Worm (Caenorhabditis elegans): Measurements from ENCODE around the gene nhr-253.

Gene nhr-253

ce11 chrV:415072-415471 is 18.7 kb downstream of the nhr-253 start:
- TF ChIP-seq mab-5 (tag; optimal IDR thresholded peaks at IDR 0.05), result no peak
- TF ChIP-seq mls-2 (tag; optimal IDR thresholded peaks at IDR 0.05), result no peak
- no peak for TF ChIP-seq cnd-1 (tag; optimal IDR thresholded peaks at IDR 0.05)
- TF ChIP-seq snpc-4 (tag; optimal IDR thresholded peaks at IDR 0.05), result no peak
- TF ChIP-seq unc-120 (tag; optimal IDR thresholded peaks at IDR 0.05; ENCODE audit: poor library complexity, severe bottlenecking), result no peak
- TF ChIP-seq drap-1 (GFP tag; optimal IDR thresholded peaks at IDR 0.05), result no peak
- TF ChIP-seq nhr-2 (tag; optimal IDR thresholded peaks at IDR 0.05), result no peak
- TF ChIP-seq blmp-1 (tag; optimal IDR thresholded peaks at IDR 0.05), result no peak
- no peak for TF ChIP-seq elt-1 (tag; optimal IDR thresholded peaks at IDR 0.05; ENCODE audit: borderline replicate concordance, insufficient read depth)
- TF ChIP-seq nhr-12 (tag; optimal IDR thresholded peaks at IDR 0.05), result no peak
- TF ChIP-seq zip-8 (tag; optimal IDR thresholded peaks at IDR 0.05), result no peak
- TF ChIP-seq ces-1 (GFP tag; optimal IDR thresholded peaks at IDR 0.05), result no peak
- TF ChIP-seq nhr-237 (tag; optimal IDR thresholded peaks at IDR 0.05), result no peak
- no peak for TF ChIP-seq lin-32 (GFP tag; optimal IDR thresholded peaks at IDR 0.05)
- TF ChIP-seq ham-2 (GFP tag; optimal IDR thresholded peaks at IDR 0.05), result no peak
- TF ChIP-seq ztf-11 (tag; optimal IDR thresholded peaks at IDR 0.05), result no peak
- TF ChIP-seq unc-62 (GFP tag; optimal IDR thresholded peaks at IDR 0.05), result no peak
- TF ChIP-seq ceh-43 (GFP tag; optimal IDR thresholded peaks at IDR 0.05), result no peak
- no peak for TF ChIP-seq bed-3 (GFP tag; optimal IDR thresholded peaks at IDR 0.05)
- TF ChIP-seq ceh-39 (tag; optimal IDR thresholded peaks at IDR 0.05), result no peak

ce11 chrV:417656-418353 is 21.4 kb downstream of the nhr-253 start, which contains the start of gene irg-8:
TSS of gene irg-8 (minus strand) at chrV:417706.
- TF ChIP-seq pha-4 (tag; optimal IDR thresholded peaks at IDR 0.05), result no peak
- TF ChIP-seq nhr-12 (tag; optimal IDR thresholded peaks at IDR 0.05), result no peak
- TF ChIP-seq nhr-76 (tag; optimal IDR thresholded peaks at IDR 0.05), result no peak
- no peak for TF ChIP-seq nhr-2 (tag; optimal IDR thresholded peaks at IDR 0.05)
- no peak for TF ChIP-seq elt-1 (tag; optimal IDR thresholded peaks at IDR 0.05; ENCODE audit: borderline replicate concordance, insufficient read depth)
- no peak for TF ChIP-seq bed-3 (GFP tag; optimal IDR thresholded peaks at IDR 0.05)
- no peak for TF ChIP-seq sem-2 (GFP tag; optimal IDR thresholded peaks at IDR 0.05)
- no peak for TF ChIP-seq ceh-43 (GFP tag; optimal IDR thresholded peaks at IDR 0.05)
- TF ChIP-seq sptf-1 (tag; optimal IDR thresholded peaks at IDR 0.05), result no peak
- TF ChIP-seq lin-13 (tag; optimal IDR thresholded peaks at IDR 0.05), result no peak
- no peak for TF ChIP-seq mab-5 (tag; optimal IDR thresholded peaks at IDR 0.05)
- no peak for TF ChIP-seq M03D4.4 (tag; optimal IDR thresholded peaks at IDR 0.05)
- no peak for TF ChIP-seq lin-32 (GFP tag; optimal IDR thresholded peaks at IDR 0.05)
- TF ChIP-seq unc-62 (GFP tag; optimal IDR thresholded peaks at IDR 0.05), result no peak
- no peak for TF ChIP-seq ham-2 (GFP tag; optimal IDR thresholded peaks at IDR 0.05)
- no peak for TF ChIP-seq lsy-2 (tag; optimal IDR thresholded peaks at IDR 0.05)
- no peak for TF ChIP-seq nhr-237 (tag; optimal IDR thresholded peaks at IDR 0.05)
- no peak for TF ChIP-seq ceh-83 (GFP tag; optimal IDR thresholded peaks at IDR 0.05)
- no peak for TF ChIP-seq snpc-4 (tag; optimal IDR thresholded peaks at IDR 0.05)

ce11 chrV:418432-418831 is 22.0 kb downstream of the nhr-253 start, which contains the start of gene Y39D8A.1:
TSS of gene Y39D8A.1 (plus strand) at chrV:418732.
- TF ChIP-seq ham-2 (GFP tag; optimal IDR thresholded peaks at IDR 0.05) (no peak), lsy-2 (tag; optimal IDR thresholded peaks at IDR 0.05) (no peak), unc-39 (tag; optimal IDR thresholded peaks at IDR 0.05) (no peak), mab-5 (tag; optimal IDR thresholded peaks at IDR 0.05) (no peak), M03D4.4 (tag; optimal IDR thresholded peaks at IDR 0.05) (no peak), ceh-39 (tag; optimal IDR thresholded peaks at IDR 0.05) (no peak), mep-1 (tag; optimal IDR thresholded peaks at IDR 0.05) (no peak), elt-1 (tag; optimal IDR thresholded peaks at IDR 0.05; ENCODE audit: borderline replicate concordance, insufficient read depth) (no peak), flh-1 (GFP tag; optimal IDR thresholded peaks at IDR 0.05) (no peak), nhr-28 (tag; optimal IDR thresholded peaks at IDR 0.05) (no peak), sptf-1 (tag; optimal IDR thresholded peaks at IDR 0.05) (no peak), elt-3 (tag; optimal IDR thresholded peaks at IDR 0.05) (no peak), bed-3 (GFP tag; optimal IDR thresholded peaks at IDR 0.05) (no peak), zip-8 (tag; optimal IDR thresholded peaks at IDR 0.05) (no peak), nhr-12 (tag; optimal IDR thresholded peaks at IDR 0.05) (no peak), cnd-1 (tag; optimal IDR thresholded peaks at IDR 0.05) (no peak), nhr-237 (tag; optimal IDR thresholded peaks at IDR 0.05) (no peak), nhr-2 (tag; optimal IDR thresholded peaks at IDR 0.05) (no peak), tbx-8 (GFP tag; optimal IDR thresholded peaks at IDR 0.05) (no peak), blmp-1 (tag; optimal IDR thresholded peaks at IDR 0.05) (no peak)
